Fruit fly (Drosophila melanogaster) whole organism, embryonic: ENCODE measurements around the gene yellow-e.
A peak's percentile ranks its signal among the peaks of the same experiment; 100 is the strongest.

ENCODE experiments used
- Asciz ChIP-seq: fragments of 200-800 bp; sonication (Bioruptor generic); optimal IDR thresholded peaks from 2 replicates; lab custom pipeline; 2017; ENCODE audit warnings: missing biosample characterization, mild to moderate bottlenecking, missing genetic modification characterization, missing genetic modification reagents
- Atf6 ChIP-seq: fragments of 200-800 bp; sonication (Bioruptor generic); IDR thresholded peaks from 2 replicates; pipeline ENCODE4 v1.3.6; 2022; ENCODE audit warnings: missing biosample characterization, missing genetic modification characterization
- CG1024 ChIP-seq: fragments of 200-800 bp; sonication (Bioruptor generic); IDR thresholded peaks from 2 replicates; pipeline ENCODE4 v1.3.6; 2022; ENCODE audit warnings: missing biosample characterization, missing genetic modification characterization
- CG11247 ChIP-seq: fragments of 200-800 bp; sonication (Bioruptor generic); IDR thresholded peaks from 2 replicates; pipeline ENCODE4 v1.3.6; 2022; ENCODE audit warnings: missing biosample characterization, missing genetic modification characterization
- CG13624 ChIP-seq: fragments of 200-800 bp; sonication (Bioruptor generic); optimal IDR thresholded peaks from 2 replicates; lab custom pipeline; 2016; ENCODE audit warnings: missing biosample characterization, missing genetic modification characterization
- CG13894 ChIP-seq: fragments of 200-800 bp; sonication (Bioruptor generic); optimal IDR thresholded peaks from 3 replicates; lab custom pipeline; 2018; ENCODE audit warnings: missing biosample characterization, mild to moderate bottlenecking, missing genetic modification characterization, moderate library complexity
- CG15011 ChIP-seq: fragments of 200-800 bp; sonication (Bioruptor generic); optimal IDR thresholded peaks from 3 replicates; lab custom pipeline; 2018; ENCODE audit warnings: missing biosample characterization, mild to moderate bottlenecking, missing genetic modification characterization
- CG15073 ChIP-seq: fragments of 200-800 bp; sonication (Bioruptor generic); optimal IDR thresholded peaks from 2 replicates; lab custom pipeline; 2016; ENCODE audit warnings: missing biosample characterization, missing genetic modification characterization
- CG1529 ChIP-seq: fragments of 200-800 bp; sonication (Bioruptor generic); optimal IDR thresholded peaks from 3 replicates; lab custom pipeline; 2018; ENCODE audit warnings: missing biosample characterization, missing genetic modification characterization
- CG15601 ChIP-seq: fragments of 200-800 bp; sonication (Bioruptor generic); optimal IDR thresholded peaks from 3 replicates; lab custom pipeline; 2019; ENCODE audit warnings: missing biosample characterization, mild to moderate bottlenecking, missing genetic modification characterization, moderate library complexity
- CG17359 ChIP-seq: fragments of 200-800 bp; sonication (Bioruptor generic); optimal IDR thresholded peaks from 3 replicates; lab custom pipeline; 2018; ENCODE audit warnings: missing biosample characterization, mild to moderate bottlenecking, missing genetic modification characterization, moderate library complexity
- CG3281 ChIP-seq: fragments of 200-800 bp; sonication (Bioruptor generic); optimal IDR thresholded peaks from 3 replicates; lab custom pipeline; 2017; ENCODE audit warnings: missing biosample characterization, mild to moderate bottlenecking, missing genetic modification characterization
- CG33213 ChIP-seq: fragments of 200-800 bp; sonication (Bioruptor generic); optimal IDR thresholded peaks from 3 replicates; lab custom pipeline; 2016; ENCODE audit warnings: missing biosample characterization, missing genetic modification characterization
- CG3726 ChIP-seq: fragments of 200-800 bp; sonication (Bioruptor generic); IDR thresholded peaks from 3 replicates; pipeline ENCODE4, ENCODE4 v1.3.6; 2022; ENCODE audit warnings: missing biosample characterization, missing genetic modification characterization
- CG4282 ChIP-seq: fragments of 200-800 bp; sonication (Bioruptor generic); optimal IDR thresholded peaks from 2 replicates; lab custom pipeline; 2016; ENCODE audit warnings: missing biosample characterization, missing genetic modification characterization
- CG4404 ChIP-seq: fragments of 200-800 bp; sonication (Bioruptor generic); IDR thresholded peaks from 2 replicates; pipeline ENCODE4 v1.3.6; 2022; ENCODE audit warnings: missing biosample characterization, missing genetic modification characterization
- CG4730 ChIP-seq: fragments of 200-800 bp; sonication (Bioruptor generic); IDR thresholded peaks from 2 replicates; pipeline ENCODE4 v1.3.6; 2022; ENCODE audit warnings: missing biosample characterization, missing genetic modification characterization
- CG5953 ChIP-seq: fragments of 200-800 bp; sonication (Bioruptor generic); IDR thresholded peaks from 2 replicates; pipeline ENCODE4 v1.3.6; 2022; ENCODE audit warnings: missing biosample characterization, missing genetic modification characterization
- CG6683 ChIP-seq: fragments of 200-800 bp; sonication (Bioruptor generic); optimal IDR thresholded peaks from 2 replicates; lab custom pipeline; 2017; ENCODE audit warnings: missing biosample characterization, mild to moderate bottlenecking, missing genetic modification characterization, missing genetic modification reagents
- CG6791 ChIP-seq: fragments of 200-800 bp; sonication (Bioruptor generic); IDR thresholded peaks from 3 replicates; pipeline ENCODE4 v1.3.6; 2022; ENCODE audit warnings: missing biosample characterization, missing genetic modification characterization; ENCODE audit not compliant: partially characterized antibody
- CG7271 ChIP-seq: fragments of 200-800 bp; sonication (Bioruptor generic); optimal IDR thresholded peaks from 2 replicates; lab custom pipeline; 2018; ENCODE audit warnings: missing biosample characterization, mild to moderate bottlenecking, missing genetic modification characterization, moderate library complexity
- CG8924 ChIP-seq: fragments of 200-800 bp; optimal IDR thresholded peaks from 3 replicates; lab custom pipeline; 2019; ENCODE audit warnings: missing biosample characterization, mild to moderate bottlenecking, missing genetic modification characterization, moderate library complexity
- CG9437 ChIP-seq: fragments of 200-800 bp; sonication (Bioruptor generic); optimal IDR thresholded peaks from 2 replicates; lab custom pipeline; 2018; ENCODE audit warnings: missing biosample characterization, mild to moderate bottlenecking, missing genetic modification characterization
- E2f2 ChIP-seq: fragments of 200-800 bp; sonication (Bioruptor generic); IDR thresholded peaks from 2 replicates; pipeline ENCODE4 v1.3.6; 2022; ENCODE audit warnings: missing biosample characterization, missing genetic modification characterization
- ERR ChIP-seq: fragments of 200-800 bp; sonication (Bioruptor generic); optimal IDR thresholded peaks from 2 replicates; lab custom pipeline; 2016; ENCODE audit warnings: missing biosample characterization, missing genetic modification characterization
- MTF-1 ChIP-seq: fragments of 200-800 bp; sonication (Bioruptor generic); optimal IDR thresholded peaks from 2 replicates; lab custom pipeline; 2018; ENCODE audit warnings: missing biosample characterization, mild to moderate bottlenecking, missing genetic modification characterization, borderline replicate concordance
- NC2β ChIP-seq: fragments of 200-800 bp; sonication (Bioruptor generic); optimal IDR thresholded peaks from 2 replicates; lab custom pipeline; 2016; ENCODE audit warnings: missing biosample characterization, missing genetic modification characterization
- PHDP ChIP-seq: fragments of 200-800 bp; sonication (Bioruptor generic); optimal IDR thresholded peaks from 3 replicates; lab custom pipeline; 2018; ENCODE audit warnings: missing biosample characterization, mild to moderate bottlenecking, missing genetic modification characterization, moderate library complexity
- Rfx ChIP-seq: fragments of 200-800 bp; sonication (Bioruptor generic); IDR thresholded peaks from 2 replicates; pipeline ENCODE4 v1.3.6; 2022; ENCODE audit warnings: missing biosample characterization, missing genetic modification characterization
- ato ChIP-seq: fragments of 200-800 bp; sonication (Bioruptor generic); IDR thresholded peaks from 2 replicates; pipeline ENCODE4 v1.3.6; 2022; ENCODE audit warnings: missing biosample characterization, missing genetic modification characterization; ENCODE audit not compliant: partially characterized antibody
- chm ChIP-seq: fragments of 200-800 bp; sonication (Bioruptor generic); IDR thresholded peaks from 2 replicates; pipeline ENCODE4 v1.3.6; 2022; ENCODE audit warnings: missing biosample characterization, missing genetic modification characterization
- esg ChIP-seq: fragments of 200-800 bp; sonication (Bioruptor generic); conservative IDR thresholded peaks from 2 replicates; pipeline ENCODE4 v1.3.6; 2022; ENCODE audit warnings: missing biosample characterization, missing genetic modification characterization
- grn ChIP-seq: fragments of 200-800 bp; sonication (Bioruptor generic); optimal IDR thresholded peaks from 3 replicates; lab custom pipeline; 2017; ENCODE audit warnings: missing biosample characterization, missing genetic modification characterization
- gro ChIP-seq: fragments of 200-800 bp; sonication (Bioruptor generic); optimal IDR thresholded peaks from 2 replicates; lab custom pipeline; 2016; ENCODE audit warnings: missing biosample characterization, missing genetic modification characterization
- gt ChIP-seq: fragments of 200-800 bp; sonication (Bioruptor generic); IDR thresholded peaks from 2 replicates; pipeline ENCODE4 v1.3.6; 2022; ENCODE audit warnings: missing biosample characterization, missing genetic modification characterization
- ham ChIP-seq: fragments of 200-800 bp; sonication (Bioruptor generic); IDR thresholded peaks from 2 replicates; pipeline ENCODE4 v1.3.6; 2022; ENCODE audit warnings: missing biosample characterization, missing genetic modification characterization
- hth ChIP-seq: fragments of >200 bp; optimal IDR thresholded peaks from 2 replicates; lab custom pipeline; 2017; ENCODE audit warnings: inconsistent platforms
- ind ChIP-seq: fragments of 200-800 bp; sonication (Bioruptor generic); optimal IDR thresholded peaks from 3 replicates; lab custom pipeline; 2016; ENCODE audit warnings: missing biosample characterization, missing genetic modification characterization
- jumu ChIP-seq: fragments of 200-800 bp; sonication (Bioruptor generic); optimal IDR thresholded peaks from 3 replicates; lab custom pipeline; 2016; ENCODE audit warnings: missing biosample characterization, missing genetic modification characterization
- kay ChIP-seq: fragments of 200-800 bp; sonication (Bioruptor generic); optimal IDR thresholded peaks from 2 replicates; lab custom pipeline; 2016; ENCODE audit warnings: missing biosample characterization, missing genetic modification characterization
- nau ChIP-seq: fragments of 200-800 bp; sonication (Bioruptor generic); optimal IDR thresholded peaks from 3 replicates; lab custom pipeline; 2017; ENCODE audit warnings: missing biosample characterization, mild to moderate bottlenecking, missing genetic modification characterization, missing genetic modification reagents
- nerfin-2 ChIP-seq: fragments of 200-800 bp; sonication (Bioruptor generic); IDR thresholded peaks from 2 replicates; pipeline ENCODE4 v1.3.6; 2022; ENCODE audit warnings: missing biosample characterization, missing genetic modification characterization; ENCODE audit not compliant: partially characterized antibody
- psq ChIP-seq: fragments of 200-800 bp; sonication (Bioruptor generic); optimal IDR thresholded peaks from 2 replicates; lab custom pipeline; 2017; ENCODE audit warnings: missing biosample characterization, missing genetic modification characterization
- sens ChIP-seq: fragments of 200-800 bp; sonication (Bioruptor generic); peaks from one replicate; lab custom pipeline; 2016; ENCODE audit warnings: missing biosample characterization, missing genetic modification characterization
- stwl ChIP-seq: fragments of 200-800 bp; sonication (Bioruptor generic); optimal IDR thresholded peaks from 3 replicates; lab custom pipeline; 2018; ENCODE audit warnings: missing biosample characterization, mild to moderate bottlenecking, missing genetic modification characterization, moderate library complexity
- tap ChIP-seq: fragments of 200-800 bp; optimal IDR thresholded peaks from 3 replicates; lab custom pipeline; 2019; ENCODE audit warnings: missing biosample characterization, mild to moderate bottlenecking, missing genetic modification characterization, moderate library complexity
- tna ChIP-seq: fragments of 200-800 bp; sonication (Bioruptor generic); IDR thresholded peaks from 2 replicates; pipeline ENCODE4 v1.3.6; 2022; ENCODE audit warnings: missing biosample characterization, missing genetic modification characterization; ENCODE audit not compliant: partially characterized antibody
- toy ChIP-seq: fragments of 200-800 bp; sonication (Bioruptor generic); IDR thresholded peaks from 2 replicates; pipeline ENCODE4 v1.3.6; 2022; ENCODE audit warnings: missing biosample characterization, missing genetic modification characterization
- trh ChIP-seq: fragments of 200-800 bp; sonication (Bioruptor generic); optimal IDR thresholded peaks from 2 replicates; lab custom pipeline; 2016; ENCODE audit warnings: missing biosample characterization, missing genetic modification characterization
- ttk ChIP-seq: fragments of 200-800 bp; sonication (Bioruptor generic); IDR thresholded peaks from 2 replicates; pipeline ENCODE4 v2.1.2; 2022; ENCODE audit warnings: missing biosample characterization, missing genetic modification characterization
- zfh1 ChIP-seq: fragments of 200-800 bp; sonication (Bioruptor generic); IDR thresholded peaks from 3 replicates; pipeline ENCODE4 v1.3.6; 2022; ENCODE audit warnings: missing biosample characterization, missing genetic modification characterization
- zfh2 ChIP-seq: fragments of 200-800 bp; sonication (Bioruptor generic); optimal IDR thresholded peaks from 2 replicates; lab custom pipeline; 2016; ENCODE audit warnings: missing biosample characterization, missing genetic modification characterization

Gene yellow-e

dm6 chr3R:13453955-13454354, 38.9 kb upstream of the yellow-e start (continued):
- TF ChIP-seq CG4404 (GFP tag; lab: Robert Waterston, UW) (peak; percentile 37; the same call in 1 of the 2 replicates), jumu (GFP tag; lab: Kevin White, UChicago) (peak; percentile 40), CG6791 (GFP tag; lab: Robert Waterston, UW) (no peak), CG15011 (GFP tag; lab: Kevin White, UChicago) (peak; percentile 44), tap (tag; lab: Kevin White, UChicago) (no peak), CG6683 (GFP tag; lab: Kevin White, UChicago) (peak; percentile 24), NC2β (GFP tag; lab: Kevin White, UChicago) (no peak), CG8924 (tag; lab: Kevin White, UChicago) (no peak), nerfin-2 (GFP tag; lab: Robert Waterston, UW) (no peak), gt (GFP tag; lab: Robert Waterston, UW) (no peak), ato (GFP tag; lab: Robert Waterston, UW) (no peak), Atf6 (GFP tag; lab: Robert Waterston, UW) (peak; percentile 73; the same call in 1 of the 2 replicates), CG9437 (GFP tag; lab: Kevin White, UChicago) (peak; percentile 2), tna (GFP tag; lab: Robert Waterston, UW) (no peak), CG5953 (GFP tag; lab: Robert Waterston, UW) (no peak), ind (GFP tag; lab: Kevin White, UChicago) (peak; percentile 53), CG1529 (GFP tag; lab: Kevin White, UChicago) (no peak), stwl (tag; lab: Kevin White, UChicago) (no peak), grn (GFP tag; lab: Kevin White, UChicago) (no peak), CG1024 (peak; percentile 49), CG11247 (GFP tag; lab: Robert Waterston, UW) (peak; percentile 67), esg (peak; percentile 74), CG3726 (GFP tag; lab: Robert Waterston, UW) (0 out of 3 replicates have a peak, but pooled peaks have one; percentile 62), CG15073 (no peak), CG7271 (tag; lab: Kevin White, UChicago) (no peak), ttk (peak; percentile 39), CG3281 (GFP tag; lab: Kevin White, UChicago) (peak; percentile 73), ERR (GFP tag; lab: Kevin White, UChicago) (no peak), CG33213 (GFP tag; lab: Kevin White, UChicago) (no peak), Rfx (GFP tag; lab: Robert Waterston, UW) (peak; percentile 88), CG4282 (GFP tag; lab: Kevin White, UChicago) (no peak), CG4730 (GFP tag; lab: Robert Waterston, UW) (peak; percentile 79), kay (GFP tag; lab: Kevin White, UChicago) (peak; percentile 36), CG13894 (tag; lab: Kevin White, UChicago) (peak; percentile 44), PHDP (peak; percentile 80), toy (GFP tag; lab: Robert Waterston, UW) (peak; percentile 41; the same call in 1 of the 2 replicates), sens (GFP tag; lab: Kevin White, UChicago) (peak; percentile 90), zfh2 (GFP tag; lab: Kevin White, UChicago) (peak; percentile 59), psq (GFP tag; lab: Kevin White, UChicago) (no peak), CG15601 (tag; lab: Kevin White, UChicago) (peak; percentile 41), nau (GFP tag; lab: Kevin White, UChicago) (peak; percentile 16), MTF-1 (GFP tag; lab: Kevin White, UChicago) (peak; percentile 20), chm (peak; percentile 58; the same call in 1 of the 2 replicates), CG17359 (peak; percentile 77), hth (lab: Kevin White, UChicago) (no peak), CG13624 (GFP tag; lab: Kevin White, UChicago) (peak; percentile 67), ham (GFP tag; lab: Robert Waterston, UW) (0 out of 2 replicates have a peak, but pooled peaks have one; percentile 17), Asciz (peak; percentile 30), E2f2 (GFP tag; lab: Robert Waterston, UW) (peak; percentile 27; the same call in 1 of the 2 replicates), trh (GFP tag; lab: Kevin White, UChicago) (peak; percentile 7), zfh1 (GFP tag; lab: Robert Waterston, UW) (peak; percentile 73), gro (GFP tag; lab: Kevin White, UChicago) (peak; percentile 77)
